Worm (Caenorhabditis elegans) whole organism, L4/young adult: ENCODE results near the gene inf-1.

Experiments
- W03F9.2 ChIP-seq: fragments of 150-350 bp; optimal IDR thresholded peaks from 2 replicates; lab custom pipeline; 2014; ENCODE audit warnings: missing biosample characterization, missing genetic modification characterization
- dao-5 ChIP-seq: sonication (generic microtip); optimal IDR thresholded peaks from 2 replicates; lab custom pipeline; 2016; ENCODE audit warnings: missing genotype, missing genetic modification characterization, moderate library complexity, missing compliant biosample characterization
- him-1 ChIP-seq: sonication (generic microtip); optimal IDR thresholded peaks from 2 replicates; lab custom pipeline; 2016; ENCODE audit warnings: missing genotype, missing genetic modification reagents, missing genetic modification characterization, missing compliant biosample characterization

DNA sequence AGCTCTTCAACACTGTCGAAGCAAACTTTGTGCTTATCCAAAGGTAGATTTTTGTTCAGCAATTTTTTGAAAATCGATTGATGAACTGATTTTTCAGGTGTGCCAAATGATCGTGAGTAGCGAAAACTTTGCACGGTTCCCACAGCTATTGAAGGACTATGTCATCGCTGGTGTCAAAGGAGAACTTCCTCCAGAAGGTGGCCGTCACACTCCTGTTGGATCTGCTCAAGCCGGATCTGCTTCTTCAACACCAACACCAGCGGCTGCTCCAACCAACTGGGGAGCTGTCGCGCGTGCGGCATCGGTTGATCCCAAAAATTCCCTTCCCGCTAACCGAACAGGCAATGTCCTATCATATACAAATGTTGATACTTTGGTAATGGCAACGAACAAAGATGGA, 23.4 kb downstream of the inf-1 start:
- TF ChIP-seq him-1 (tag; lab: Kevin White, UChicago) (no peak), dao-5 (no peak), W03F9.2 (tag; lab: Kevin White, UChicago) (no peak)
